Worm (Caenorhabditis elegans): Measurements from ENCODE around the gene ift-81.

Gene ift-81

ce11 chrX:5319214-5319838 lies 21.0 kb downstream of the ift-81 start (continued):
- TF ChIP-seq rec-8 (tag; optimal IDR thresholded peaks at IDR 0.05), result peak; percentile 42 to 63
- TF ChIP-seq hlh-12 (tag; optimal IDR thresholded peaks at IDR 0.05), result no peak
- 0 out of 2 replicates have a peak, but pooled peaks have one; percentile 51 for TF ChIP-seq Y53G8AR.9 (GFP tag; conservative IDR thresholded peaks at IDR 0.05)
- no peak for TF ChIP-seq bed-2 (GFP tag; IDR thresholded peaks at IDR 0.05)
- TF ChIP-seq F57C9.4 (tag; optimal IDR thresholded peaks at IDR 0.05), result no peak
- no peak for TF ChIP-seq sea-2 (GFP tag; IDR thresholded peaks at IDR 0.05)
- TF ChIP-seq zfh-2 (GFP tag; conservative IDR thresholded peaks at IDR 0.05), result no peak
- no peak for TF ChIP-seq lir-1 (GFP tag; conservative IDR thresholded peaks at IDR 0.05)
- TF ChIP-seq F10E7.11 (tag; optimal IDR thresholded peaks at IDR 0.05), result peak; percentile 34
- no peak for TF ChIP-seq tlf-1 (GFP tag; optimal IDR thresholded peaks at IDR 0.05)
- TF ChIP-seq F49E8.2 (tag; optimal IDR thresholded peaks at IDR 0.05; ENCODE audit: insufficient read depth), result no peak
- TF ChIP-seq Y95B8A.8 (GFP tag; IDR thresholded peaks at IDR 0.05), result no peak
- no peak for TF ChIP-seq unc-62 (GFP tag; optimal IDR thresholded peaks at IDR 0.05)
- TF ChIP-seq nfyb-1 (GFP tag; IDR thresholded peaks at IDR 0.05), result no peak
- TF ChIP-seq aptf-3 (GFP tag; IDR thresholded peaks at IDR 0.05), result no peak; the same call in 1 of the 2 replicates
- TF ChIP-seq nhr-179 (tag; optimal IDR thresholded peaks at IDR 0.05), result peak; percentile 24
- no peak for TF ChIP-seq let-526 (GFP tag; IDR thresholded peaks at IDR 0.05)
- TF ChIP-seq B0035.1 (tag; optimal IDR thresholded peaks at IDR 0.05), result no peak
- no peak for TF ChIP-seq F57A8.1 (GFP tag; optimal IDR thresholded peaks at IDR 0.05)
- TF ChIP-seq F52B5.7 (tag; optimal IDR thresholded peaks at IDR 0.05), result no peak
- peak in 1 of 3 experiments; percentile 57 for TF ChIP-seq lin-35 (GFP tag; optimal IDR thresholded peaks at IDR 0.05)
- peak; percentile 50; the same call in 1 of the 2 replicates for TF ChIP-seq aptf-2 (GFP tag; conservative IDR thresholded peaks at IDR 0.05)
- TF ChIP-seq B0261.1 (tag; optimal IDR thresholded peaks at IDR 0.05), result peak; percentile 93
- TF ChIP-seq ztf-6 (GFP tag; IDR thresholded peaks at IDR 0.05), result no peak
- TF ChIP-seq somi-1 (GFP tag; optimal IDR thresholded peaks at IDR 0.05), result no peak
- TF ChIP-seq nhr-80 (tag; optimal IDR thresholded peaks at IDR 0.05), result peak; percentile 23
- TF ChIP-seq B0336.3 (GFP tag; IDR thresholded peaks at IDR 0.05), result no peak
- TF ChIP-seq ccch-3 (GFP tag; optimal IDR thresholded peaks at IDR 0.05), result no peak
- no peak for TF ChIP-seq ama-1 (optimal IDR thresholded peaks at IDR 0.05)
- peak; percentile 77 to 84 for TF ChIP-seq ama-1 (GFP tag; optimal IDR thresholded peaks at IDR 0.05)
- TF ChIP-seq efl-1 (GFP tag; optimal IDR thresholded peaks at IDR 0.05), result no peak
- peak; percentile 32 for TF ChIP-seq T26A5.8 (tag; optimal IDR thresholded peaks at IDR 0.05)

- TF ChIP-seq pha-4 (tag; optimal IDR thresholded peaks at IDR 0.05), result no peak
- TF ChIP-seq F39B2.1 (GFP tag; IDR thresholded peaks at IDR 0.05), result no peak
- TF ChIP-seq hlh-12 (tag; optimal IDR thresholded peaks at IDR 0.05), result no peak
- no peak for TF ChIP-seq lin-26 (GFP tag; IDR thresholded peaks at IDR 0.05)
- no peak for TF ChIP-seq hsf-1 (GFP tag; IDR thresholded peaks at IDR 0.05)
Observed at ce11 chrX:5321563-5321962, 23.2 kb downstream of the ift-81 start.

DNA sequence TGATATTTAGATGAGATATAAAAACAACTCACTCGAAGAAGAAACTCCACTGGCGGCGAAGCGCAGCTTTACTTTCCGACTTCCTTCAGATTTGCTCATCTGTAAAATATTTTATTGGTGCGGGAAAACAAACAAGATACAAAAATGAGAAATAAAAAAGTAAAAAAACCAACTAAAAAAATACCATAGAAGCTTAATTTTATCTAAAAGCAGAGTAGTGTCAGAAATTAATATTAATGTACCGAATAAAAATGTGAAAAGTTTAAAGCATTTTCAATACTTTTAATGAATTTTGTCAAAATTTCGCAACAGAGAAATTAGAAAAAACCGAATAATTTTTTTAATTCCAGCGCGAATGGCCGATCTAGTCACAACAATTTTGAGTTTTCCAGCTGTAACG lies 24.9 kb downstream of the ift-81 start, which contains the start of gene sto-2:
TSS of gene sto-2 (minus strand) at position 101 of the 400 bp plus-strand sequence.
- no peak for TF ChIP-seq nfyb-1 (GFP tag; IDR thresholded peaks at IDR 0.05)
- no peak for TF ChIP-seq rcor-1 (GFP tag; IDR thresholded peaks at IDR 0.05)
- TF ChIP-seq ceh-79 (tag; optimal IDR thresholded peaks at IDR 0.05), result no peak
- TF ChIP-seq him-1 (tag; optimal IDR thresholded peaks at IDR 0.05), result no peak
- no peak for TF ChIP-seq madf-10 (tag; optimal IDR thresholded peaks at IDR 0.05)
- TF ChIP-seq lin-35 (GFP tag; optimal IDR thresholded peaks at IDR 0.05), result no peak
- TF ChIP-seq K11D2.4 (GFP tag; IDR thresholded peaks at IDR 0.05), result no peak
- TF ChIP-seq somi-1 (GFP tag; optimal IDR thresholded peaks at IDR 0.05), result no peak
- TF ChIP-seq F23B12.7 (tag; optimal IDR thresholded peaks at IDR 0.05; ENCODE audit: insufficient read depth), result no peak
- no peak for TF ChIP-seq B0019.2 (GFP tag; conservative IDR thresholded peaks at IDR 0.05)
- no peak for TF ChIP-seq chd-7 (tag; optimal IDR thresholded peaks at IDR 0.05)
- TF ChIP-seq Y79H2A.3 (GFP tag; conservative IDR thresholded peaks at IDR 0.05), result no peak
- TF ChIP-seq ztf-6 (GFP tag; IDR thresholded peaks at IDR 0.05), result no peak
- no peak for TF ChIP-seq ztf-22 (GFP tag; optimal IDR thresholded peaks at IDR 0.05)
- no peak for TF ChIP-seq hmg-1.2 (GFP tag; IDR thresholded peaks at IDR 0.05)
